Fruit fly (Drosophila melanogaster) whole organism, pupa: ENCODE measurements around the gene Dph1.

Source experiments
- CG10348 ChIP-seq: fragments of 200-800 bp; sonication (Bioruptor generic); IDR thresholded peaks from 2 replicates; pipeline ENCODE4 v1.3.6; 2022; ENCODE audit warnings: missing biosample characterization, missing genetic modification characterization
- CG12605 ChIP-seq: fragments of 200-800 bp; sonication (Bioruptor generic); IDR thresholded peaks from 2 replicates; pipeline ENCODE4 v1.3.6; 2022; ENCODE audit warnings: missing biosample characterization, missing genetic modification characterization
- CG13204 ChIP-seq: fragments of 200-800 bp; sonication (Bioruptor generic); optimal IDR thresholded peaks from 2 replicates; lab custom pipeline; 2018; ENCODE audit warnings: missing biosample characterization, mild to moderate bottlenecking, missing genetic modification characterization, moderate library complexity
- CG17806 ChIP-seq: fragments of 200-800 bp; sonication (Bioruptor generic); optimal IDR thresholded peaks from 2 replicates; lab custom pipeline; 2018; ENCODE audit warnings: missing biosample characterization, mild to moderate bottlenecking, missing genetic modification characterization, moderate library complexity
- CG32121 ChIP-seq: fragments of 200-800 bp; sonication (Bioruptor generic); IDR thresholded peaks from 2 replicates; pipeline ENCODE4 v1.3.6; 2022; ENCODE audit warnings: missing biosample characterization, missing genetic modification characterization
- CG4496 ChIP-seq: fragments of 200-800 bp; sonication (Bioruptor generic); IDR thresholded peaks from 3 replicates; pipeline ENCODE4 v1.3.6; 2022; ENCODE audit warnings: missing biosample characterization, missing genetic modification characterization
- EcR ChIP-seq: fragments of 200-800 bp; sonication (Bioruptor generic); optimal IDR thresholded peaks from 3 replicates; lab custom pipeline; 2019; ENCODE audit warnings: missing biosample characterization, missing genetic modification characterization, mild to moderate bottlenecking, moderate library complexity, missing genetic modification reagents
- Snoo ChIP-seq: fragments of 200-800 bp; sonication (Bioruptor generic); optimal IDR thresholded peaks from 3 replicates; lab custom pipeline; 2017; ENCODE audit warnings: missing biosample characterization, mild to moderate bottlenecking, missing genetic modification characterization, inconsistent platforms
- fd96Ca ChIP-seq: fragments of 200-800 bp; sonication (Bioruptor generic); IDR thresholded peaks from 3 replicates; pipeline ENCODE4 v1.3.6; 2022; ENCODE audit warnings: missing biosample characterization, missing genetic modification characterization
- rn ChIP-seq: fragments of 200-800 bp; sonication (Bioruptor generic); IDR thresholded peaks from 2 replicates; pipeline ENCODE4 v1.3.6; 2022; ENCODE audit warnings: missing biosample characterization, missing genetic modification characterization

- no peak for TF ChIP-seq CG12605
- TF ChIP-seq EcR (GFP tag; lab: Kevin White, UChicago): no peak
- no peak for TF ChIP-seq CG13204 (GFP tag; lab: Kevin White, UChicago)
- TF ChIP-seq CG32121 (GFP tag; lab: Robert Waterston, UW): peak; percentile 52
- TF ChIP-seq CG17806 (tag; lab: Kevin White, UChicago): no peak
- peak; percentile 45; the same call in 1 of the 3 replicates for TF ChIP-seq CG4496 (GFP tag; lab: Robert Waterston, UW)
- no peak for TF ChIP-seq CG10348 (GFP tag; lab: Robert Waterston, UW)
- TF ChIP-seq Snoo: no peak
- 0 out of 3 replicates have a peak, but pooled peaks have one; percentile 6 for TF ChIP-seq fd96Ca (GFP tag; lab: Robert Waterston, UW)
- TF ChIP-seq rn (GFP tag; lab: Robert Waterston, UW): no peak
Measured at dm6 chr3L:11701649-11702048, 4.9 kb upstream of the Dph1 start.
